Fruit fly (Drosophila melanogaster) whole organism, wandering third instar larva: ENCODE results near the gene Dora.

ENCODE experiments used
- Abd-B ChIP-seq: fragments of >200 bp; optimal IDR thresholded peaks from 2 replicates; lab custom pipeline; 2017; ENCODE audit warnings: missing biosample characterization, missing genetic modification characterization
- CG32264 ChIP-seq: fragments of 200-800 bp; sonication (Bioruptor generic); optimal IDR thresholded peaks from 2 replicates; lab custom pipeline; 2016; ENCODE audit warnings: missing biosample characterization, missing genetic modification characterization
- CG9705 ChIP-seq: fragments of 200-800 bp; sonication (Bioruptor generic); optimal IDR thresholded peaks from 2 replicates; lab custom pipeline; 2018; ENCODE audit warnings: missing biosample characterization, mild to moderate bottlenecking, missing genetic modification characterization
- CrebA ChIP-seq: fragments of 200-800 bp; sonication (Bioruptor generic); optimal IDR thresholded peaks from 2 replicates; lab custom pipeline; 2016; ENCODE audit warnings: missing biosample characterization, mild to moderate bottlenecking, missing genetic modification characterization, borderline replicate concordance
- Dfd ChIP-seq: fragments of >200 bp; optimal IDR thresholded peaks from 2 replicates; lab custom pipeline; 2017; ENCODE audit warnings: missing biosample characterization, missing genetic modification characterization
- Dif ChIP-seq: fragments of 200-275, 200-300 bp; sonication (Bioruptor generic); optimal IDR thresholded peaks from 2 replicates; lab custom pipeline; 2018; ENCODE audit warnings: missing biosample characterization, missing genetic modification characterization; ENCODE audit not compliant: partially characterized antibody
- GATAd ChIP-seq: sonication (Bioruptor generic); optimal IDR thresholded peaks from 2 replicates; lab custom pipeline; 2016; ENCODE audit warnings: missing biosample characterization, missing genetic modification characterization
- HLH106 ChIP-seq: fragments of 200-800 bp; optimal IDR thresholded peaks from 3 replicates; lab custom pipeline; 2019; ENCODE audit warnings: missing biosample characterization, mild to moderate bottlenecking, missing genetic modification characterization, moderate library complexity
- Hnf4 ChIP-seq: fragments of 200-800 bp; sonication (Bioruptor generic); optimal IDR thresholded peaks from 2 replicates; lab custom pipeline; 2016; ENCODE audit warnings: missing biosample characterization, mild to moderate bottlenecking, missing genetic modification characterization
- Hr78 ChIP-seq: fragments of >200 bp; optimal IDR thresholded peaks from 2 replicates; lab custom pipeline; 2017; ENCODE audit warnings: missing biosample characterization, missing genetic modification characterization
- Hr83 ChIP-seq: fragments of 200-300 bp; sonication (Bioruptor generic); optimal IDR thresholded peaks from 2 replicates; lab custom pipeline; 2016; ENCODE audit warnings: missing biosample characterization, mild to moderate bottlenecking, missing genetic modification characterization, moderate library complexity; ENCODE audit not compliant: poor library complexity, severe bottlenecking
- Jra ChIP-seq: sonication (Bioruptor generic); optimal IDR thresholded peaks from 2 replicates; lab custom pipeline; 2016; ENCODE audit warnings: missing biosample characterization, missing genetic modification characterization
- Mio ChIP-seq: sonication (Bioruptor generic); optimal IDR thresholded peaks from 2 replicates; lab custom pipeline; 2016; ENCODE audit warnings: missing biosample characterization, missing genetic modification characterization
- Myc ChIP-seq: fragments of >200 bp; optimal IDR thresholded peaks from 2 replicates; lab custom pipeline; 2017
- N ChIP-seq: fragments of >200 bp; optimal IDR thresholded peaks from 2 replicates; lab custom pipeline; 2018; ENCODE audit warnings: missing biosample characterization, missing external identifiers, missing genetic modification characterization
- OdsH ChIP-seq: fragments of 200-800 bp; sonication (Bioruptor generic); optimal IDR thresholded peaks from 2 replicates; lab custom pipeline; 2016; ENCODE audit warnings: missing biosample characterization, mild to moderate bottlenecking, missing genetic modification characterization
- Rel ChIP-seq, 2 experiments: fragments of 200-800 bp; sonication (Bioruptor generic) in 1 of 2; optimal IDR thresholded peaks; 2 replicates in 1 of 2; 3 replicates in 1 of 2; lab custom pipeline; 2016 to 2019; ENCODE audit warnings: mild to moderate bottlenecking in 2 of 2, missing biosample characterization in 2 of 2, missing genetic modification characterization in 2 of 2, moderate library complexity in 1 of 2
- Sp1 ChIP-seq: fragments of 200-800 bp; sonication (Bioruptor generic); optimal IDR thresholded peaks from 3 replicates; lab custom pipeline; 2019; ENCODE audit warnings: missing biosample characterization, mild to moderate bottlenecking, missing genetic modification characterization, moderate library complexity
- Vsx2 ChIP-seq: fragments of 200-300, 225-300 bp; sonication (Bioruptor generic); optimal IDR thresholded peaks from 2 replicates; lab custom pipeline; 2018; ENCODE audit warnings: missing biosample characterization, missing genetic modification characterization; ENCODE audit not compliant: partially characterized antibody
- br ChIP-seq: fragments of 200-800 bp; sonication (Bioruptor generic); optimal IDR thresholded peaks from 2 replicates; lab custom pipeline; 2016; ENCODE audit warnings: missing biosample characterization, missing genetic modification characterization
- brk ChIP-seq: fragments of 200-800 bp; sonication (Bioruptor generic); optimal IDR thresholded peaks from 2 replicates; lab custom pipeline; 2016; ENCODE audit warnings: missing biosample characterization, mild to moderate bottlenecking, missing genetic modification characterization
- dl ChIP-seq, 2 experiments: fragments of 175-275, 200-275 bp in 1 of 2; fragments of 200-275 bp in 1 of 2; sonication (Bioruptor generic); optimal IDR thresholded peaks; lab custom pipeline; 2018; ENCODE audit warnings: mild to moderate bottlenecking in 2 of 2, missing biosample characterization in 2 of 2, missing genetic modification characterization in 2 of 2, moderate library complexity in 2 of 2; ENCODE audit not compliant: partially characterized antibody in 2 of 2, insufficient read depth in 1 of 2
- dmrt93B ChIP-seq: fragments of 200-800 bp; sonication (Bioruptor generic); optimal IDR thresholded peaks from 2 replicates; lab custom pipeline; 2018; ENCODE audit warnings: missing biosample characterization, mild to moderate bottlenecking, missing genetic modification characterization
- dsf ChIP-seq: sonication (Bioruptor generic); optimal IDR thresholded peaks from 2 replicates; lab custom pipeline; 2016; ENCODE audit warnings: missing biosample characterization, missing genetic modification characterization, borderline replicate concordance
- ey ChIP-seq: fragments of 200-800 bp; sonication (Bioruptor generic); optimal IDR thresholded peaks from 2 replicates; lab custom pipeline; 2016; ENCODE audit warnings: missing biosample characterization, missing genetic modification characterization
- foxo ChIP-seq, 2 experiments: fragments of 200-800 bp; sonication (Bioruptor generic); optimal IDR thresholded peaks; 2 replicates in 1 of 2; 3 replicates in 1 of 2; lab custom pipeline; 2016 to 2017; ENCODE audit warnings: missing biosample characterization in 2 of 2, missing genetic modification characterization in 2 of 2
- fru ChIP-seq: fragments of 200-800 bp; sonication (Bioruptor generic); optimal IDR thresholded peaks from 3 replicates; lab custom pipeline; 2016; ENCODE audit warnings: missing biosample characterization, mild to moderate bottlenecking, missing genetic modification characterization
- h ChIP-seq: fragments of 200-800 bp; sonication (Bioruptor generic); optimal IDR thresholded peaks from 3 replicates; lab custom pipeline; 2016; ENCODE audit warnings: missing biosample characterization, mild to moderate bottlenecking, missing genetic modification characterization
- jim ChIP-seq: fragments of 175-275, 200-325 bp; sonication (Bioruptor generic); optimal IDR thresholded peaks from 2 replicates; lab custom pipeline; 2016; ENCODE audit warnings: missing biosample characterization, mild to moderate bottlenecking, missing genetic modification characterization
- lola ChIP-seq: fragments of >200 bp; optimal IDR thresholded peaks from 2 replicates; lab custom pipeline; 2017; ENCODE audit warnings: missing biosample characterization, missing genetic modification characterization
- pan ChIP-seq: fragments of >200 bp; optimal IDR thresholded peaks from 2 replicates; lab custom pipeline; 2017
- psq ChIP-seq: fragments of 200-800 bp; sonication (Bioruptor generic); optimal IDR thresholded peaks from 3 replicates; lab custom pipeline; 2017; ENCODE audit warnings: missing biosample characterization, mild to moderate bottlenecking, missing genetic modification characterization, moderate library complexity
- rgr ChIP-seq: fragments of 200-800 bp; sonication (Bioruptor generic); optimal IDR thresholded peaks from 3 replicates; lab custom pipeline; 2016; ENCODE audit warnings: missing biosample characterization, mild to moderate bottlenecking, missing genetic modification characterization
- sage ChIP-seq: fragments of 200-800 bp; sonication (Bioruptor generic); optimal IDR thresholded peaks from 2 replicates; lab custom pipeline; 2016; ENCODE audit warnings: missing biosample characterization, mild to moderate bottlenecking, missing genetic modification characterization
- sv ChIP-seq: fragments of 200-800 bp; sonication (Bioruptor generic); optimal IDR thresholded peaks from 3 replicates; lab custom pipeline; 2016; ENCODE audit warnings: missing biosample characterization, missing genetic modification characterization
- tai ChIP-seq: sonication (Bioruptor generic); optimal IDR thresholded peaks from 2 replicates; lab custom pipeline; 2016; ENCODE audit warnings: missing biosample characterization, missing genetic modification characterization
- usp ChIP-seq: fragments of >200 bp; optimal IDR thresholded peaks from 2 replicates; lab custom pipeline; 2017; ENCODE audit warnings: missing biosample characterization, missing genetic modification characterization
- woc ChIP-seq: sonication (Bioruptor generic); optimal IDR thresholded peaks from 2 replicates; lab custom pipeline; 2016; ENCODE audit warnings: missing biosample characterization, mild to moderate bottlenecking, missing genetic modification characterization

The Dora gene

DNA sequence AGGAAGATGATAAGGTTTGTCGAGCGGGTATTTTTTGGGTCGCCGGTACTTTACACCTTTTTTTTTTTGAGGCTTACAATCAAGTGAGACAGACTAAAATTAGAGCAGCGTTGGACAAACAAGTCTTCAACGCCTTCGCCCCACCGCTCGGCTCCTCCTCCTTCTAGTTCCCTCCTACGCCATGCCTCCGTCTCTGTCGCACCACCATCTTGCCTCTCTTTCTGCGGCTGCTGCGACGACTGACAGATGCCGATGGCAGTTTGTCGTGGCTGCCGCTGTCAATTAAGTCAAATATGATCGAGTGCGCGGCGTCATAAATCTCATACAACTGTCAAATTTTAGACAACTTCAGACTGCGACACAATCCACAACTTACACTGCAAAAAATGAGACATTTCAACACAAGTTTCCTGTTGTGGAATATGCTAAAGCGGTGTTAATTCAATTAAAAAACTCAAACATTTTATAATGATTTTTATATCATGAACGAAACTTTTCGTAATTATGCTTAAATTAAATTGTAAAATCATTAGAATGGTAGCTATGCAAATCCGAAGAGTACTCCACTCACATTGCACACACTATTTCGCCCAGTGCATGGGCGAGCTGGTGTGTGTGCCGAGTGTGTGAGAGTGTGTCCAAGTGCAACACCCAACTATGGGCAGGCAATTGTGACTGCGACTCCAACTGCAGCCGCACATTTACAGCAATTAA lies 57.0 kb downstream of the Dora start:
- TF ChIP-seq ey (GFP tag; lab: Kevin White, UChicago) (peak; percentile 6), brk (GFP tag; lab: Kevin White, UChicago) (no peak), h (GFP tag; lab: Kevin White, UChicago) (peak; percentile 6)

DNA sequence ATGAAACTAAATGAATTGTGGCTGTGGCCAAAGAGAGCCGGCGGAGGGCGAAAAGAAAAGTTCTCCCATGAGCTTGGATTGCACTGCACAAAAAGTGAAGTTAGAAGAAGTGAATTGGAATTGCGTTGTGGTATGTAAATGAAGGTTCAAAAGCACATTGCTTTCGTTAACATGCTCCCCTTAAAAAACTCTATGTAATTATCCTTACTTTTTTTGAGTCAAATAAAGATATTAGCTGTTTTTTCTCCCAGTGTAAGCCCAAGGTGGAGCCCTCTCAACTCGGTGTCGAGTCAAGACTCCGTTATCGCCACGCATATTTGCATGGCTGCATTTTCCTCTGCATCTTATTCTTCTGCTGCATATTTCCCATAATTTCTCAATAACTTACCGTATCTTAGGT lies 59.8 kb downstream of the Dora start:
- TF ChIP-seq fru (GFP tag; lab: Kevin White, UChicago) = peak; percentile 4
- TF ChIP-seq HLH106 = peak; percentile 2
- peak; percentile 42 for TF ChIP-seq h (GFP tag; lab: Kevin White, UChicago)
- TF ChIP-seq psq = no peak
- peak; percentile 20 for TF ChIP-seq Hnf4 (GFP tag; lab: Kevin White, UChicago)
- no peak for TF ChIP-seq brk (GFP tag; lab: Kevin White, UChicago)
- peak; percentile 31 for TF ChIP-seq OdsH
- no peak for TF ChIP-seq Sp1 (GFP tag; lab: Kevin White, UChicago)
- TF ChIP-seq Dfd (GFP tag; lab: Kevin White, UChicago) = no peak
- TF ChIP-seq foxo (GFP tag; optimal IDR thresholded peaks at IDR 0.05; lab: Kevin White, UChicago) = peak in 1 of 2 experiments; percentile 24
- TF ChIP-seq Abd-B (GFP tag; lab: Kevin White, UChicago) = no peak
- no peak for TF ChIP-seq CrebA (GFP tag; lab: Kevin White, UChicago)
- no peak for TF ChIP-seq Hr83 (GFP tag; lab: Kevin White, UChicago)
- TF ChIP-seq woc (GFP tag; lab: Kevin White, UChicago) = no peak
- TF ChIP-seq br (GFP tag; lab: Kevin White, UChicago) = peak; percentile 23
- TF ChIP-seq jim (GFP tag; lab: Kevin White, UChicago) = no peak
- peak; percentile 39 for TF ChIP-seq ey (GFP tag; lab: Kevin White, UChicago)
- peak; percentile 27 for TF ChIP-seq rgr (GFP tag; lab: Kevin White, UChicago)
- TF ChIP-seq, all 38 proteins: peak for 9

DNA sequence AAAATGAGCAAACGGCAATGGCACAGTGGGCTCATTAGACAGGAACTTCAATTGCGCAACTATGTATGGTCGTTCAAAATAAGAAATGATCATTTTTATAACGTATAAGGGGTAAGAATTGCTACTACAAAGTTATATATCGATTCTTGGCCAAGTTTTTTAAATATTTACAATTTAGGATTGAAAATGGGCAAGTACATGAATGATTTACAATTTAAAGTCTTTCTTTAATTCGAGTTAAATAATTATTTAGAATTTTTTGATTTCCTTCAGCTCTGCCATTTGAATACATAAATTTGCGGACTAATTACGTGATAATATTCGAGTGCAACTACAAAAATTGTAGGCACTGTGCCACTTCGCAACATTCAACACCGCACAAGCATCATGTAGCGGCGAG lies 61.0 kb downstream of the Dora start:
- TF ChIP-seq usp (GFP tag; lab: Kevin White, UChicago) = no peak
- no peak for TF ChIP-seq N
- TF ChIP-seq Vsx2 = no peak
- peak; percentile 72 for TF ChIP-seq fru (GFP tag; lab: Kevin White, UChicago)
- no peak for TF ChIP-seq lola (GFP tag; lab: Kevin White, UChicago)
- TF ChIP-seq CG9705 = no peak
- no peak for TF ChIP-seq dsf (GFP tag; lab: Kevin White, UChicago)
- TF ChIP-seq CrebA (GFP tag; lab: Kevin White, UChicago) = no peak
- no peak for TF ChIP-seq Dfd (GFP tag; lab: Kevin White, UChicago)
- TF ChIP-seq rgr (GFP tag; lab: Kevin White, UChicago) = peak; percentile 45
- no peak for TF ChIP-seq jim (GFP tag; lab: Kevin White, UChicago)
- no peak for TF ChIP-seq Hr78
- TF ChIP-seq GATAd (GFP tag; lab: Kevin White, UChicago) = no peak
- no peak for TF ChIP-seq dl (GFP tag; optimal IDR thresholded peaks at IDR 0.05; lab: Kevin White, UChicago; ENCODE audit: insufficient read depth in 1 of 2, partially characterized antibody in 2 of 2)
- peak; percentile 67 for TF ChIP-seq Sp1 (GFP tag; lab: Kevin White, UChicago)
- no peak for TF ChIP-seq sage (GFP tag; lab: Kevin White, UChicago)
- TF ChIP-seq Dif = no peak
- TF ChIP-seq HLH106 = peak; percentile 55
- TF ChIP-seq sv = no peak
- peak; percentile 34 for TF ChIP-seq br (GFP tag; lab: Kevin White, UChicago)
- TF ChIP-seq dmrt93B (GFP tag; lab: Kevin White, UChicago) = peak; percentile 39
- no peak for TF ChIP-seq Mio (GFP tag; lab: Kevin White, UChicago)
- TF ChIP-seq Rel (GFP tag; optimal IDR thresholded peaks at IDR 0.05; lab: Kevin White, UChicago) = no peak
- no peak for TF ChIP-seq Rel (tag; optimal IDR thresholded peaks at IDR 0.05; lab: Kevin White, UChicago)
- TF ChIP-seq OdsH = peak; percentile 61
- TF ChIP-seq Myc (lab: Kevin White, UChicago) = no peak
- TF ChIP-seq h (GFP tag; lab: Kevin White, UChicago) = peak; percentile 64
- peak; percentile 74 for TF ChIP-seq psq
- TF ChIP-seq brk (GFP tag; lab: Kevin White, UChicago) = no peak
- peak; percentile 39 for TF ChIP-seq ey (GFP tag; lab: Kevin White, UChicago)
- peak in 1 of 2 experiments; percentile 64 for TF ChIP-seq foxo (GFP tag; optimal IDR thresholded peaks at IDR 0.05; lab: Kevin White, UChicago)
- no peak for TF ChIP-seq Jra (GFP tag; lab: Kevin White, UChicago)
- peak; percentile 16 for TF ChIP-seq Hnf4 (GFP tag; lab: Kevin White, UChicago)
- no peak for TF ChIP-seq Hr83 (GFP tag; lab: Kevin White, UChicago)
- TF ChIP-seq Abd-B (GFP tag; lab: Kevin White, UChicago) = no peak
- TF ChIP-seq woc (GFP tag; lab: Kevin White, UChicago) = peak; percentile 69
- TF ChIP-seq CG32264 (GFP tag; lab: Kevin White, UChicago) = no peak
- TF ChIP-seq pan = no peak
- TF ChIP-seq tai (GFP tag; lab: Kevin White, UChicago) = no peak
